Worm (Caenorhabditis elegans) whole organism, L2 larva: ENCODE measurements around the gene C02F5.12.

ENCODE experiments used
- R02D3.7 ChIP-seq: fragments of 150-350 bp; optimal IDR thresholded peaks from 2 replicates; lab custom pipeline; 2014; ENCODE audit warnings: missing biosample characterization, missing genetic modification characterization
- ama-1 ChIP-seq: fragments of 150-350 bp; optimal IDR thresholded peaks from 2 replicates; lab custom pipeline; 2018; ENCODE audit warnings: inconsistent platforms
- ceh-82 ChIP-seq: fragments of 150-350 bp; optimal IDR thresholded peaks from 2 replicates; lab custom pipeline; 2014; ENCODE audit warnings: missing biosample characterization, missing genetic modification characterization
- nhr-10 ChIP-seq: sonication (generic microtip); optimal IDR thresholded peaks from 2 replicates; lab custom pipeline; 2017; ENCODE audit warnings: missing biosample characterization, missing genetic modification characterization
- nhr-11 ChIP-seq: fragments of 150-350 bp; optimal IDR thresholded peaks from 2 replicates; lab custom pipeline; 2014; ENCODE audit warnings: missing biosample characterization, missing genetic modification characterization
- nhr-237 ChIP-seq: fragments of 150-350 bp; optimal IDR thresholded peaks from 2 replicates; lab custom pipeline; 2014; ENCODE audit warnings: missing biosample characterization, missing genetic modification characterization
- nhr-25 ChIP-seq: fragments of 150-350 bp; sonication (generic microtip); optimal IDR thresholded peaks from 3 replicates; lab custom pipeline; 2014; ENCODE audit warnings: missing biosample characterization, missing genetic modification characterization
- ztf-11 ChIP-seq: sonication (generic microtip); optimal IDR thresholded peaks from 2 replicates; lab custom pipeline; 2017; ENCODE audit warnings: missing biosample characterization, missing genetic modification characterization

- TF ChIP-seq ama-1 (no peak), R02D3.7 (tag; lab: Kevin White, UChicago) (no peak), ceh-82 (no peak), ztf-11 (tag; lab: Kevin White, UChicago) (no peak), nhr-237 (tag; lab: Kevin White, UChicago) (no peak), nhr-11 (tag; lab: Kevin White, UChicago) (no peak), nhr-25 (no peak), nhr-10 (tag; lab: Kevin White, UChicago) (no peak)
Measured at ce11 chrIII:8280352-8280751, 37.5 kb upstream of the C02F5.12 start.
